Worm (Caenorhabditis elegans) whole organism, mixed stage, embryonic: ENCODE data around the gene acr-17.

Experiments used
- bed-3 ChIP-seq: fragments of 200-800 bp; sonication (Bioruptor generic); optimal IDR thresholded peaks from 3 replicates; lab custom pipeline; 2018; ENCODE audit warnings: mild to moderate bottlenecking, missing genetic modification characterization, moderate library complexity, missing compliant biosample characterization
- blmp-1 ChIP-seq: fragments of 150-350 bp; optimal IDR thresholded peaks from 2 replicates; lab custom pipeline; 2014; ENCODE audit warnings: missing biosample characterization, missing genetic modification characterization
- ceh-39 ChIP-seq: fragments of 150-350 bp; optimal IDR thresholded peaks from 2 replicates; lab custom pipeline; 2014; ENCODE audit warnings: missing biosample characterization, missing genetic modification characterization
- ceh-43 ChIP-seq: fragments of 200-800 bp; sonication (Bioruptor generic); optimal IDR thresholded peaks from 2 replicates; lab custom pipeline; 2018; ENCODE audit warnings: mild to moderate bottlenecking, missing genetic modification characterization, moderate library complexity, missing compliant biosample characterization
- ceh-83 ChIP-seq: fragments of 200-800 bp; sonication (Bioruptor generic); optimal IDR thresholded peaks from 2 replicates; lab custom pipeline; 2018; ENCODE audit warnings: mild to moderate bottlenecking, missing genetic modification characterization, missing compliant biosample characterization
- ces-1 ChIP-seq: fragments of 150-350 bp; optimal IDR thresholded peaks from 2 replicates; lab custom pipeline; 2014; ENCODE audit warnings: missing biosample characterization, missing genetic modification reagents, missing genetic modification characterization
- cnd-1 ChIP-seq: fragments of 200-800 bp; sonication (Bioruptor generic); optimal IDR thresholded peaks from 2 replicates; lab custom pipeline; 2018; ENCODE audit warnings: mild to moderate bottlenecking, missing genetic modification characterization, missing compliant biosample characterization
- elt-1 ChIP-seq: sonication (generic microtip); optimal IDR thresholded peaks from 2 replicates; lab custom pipeline; 2017; ENCODE audit warnings: missing genetic modification characterization, mild to moderate bottlenecking, missing compliant biosample characterization, antibody characterized with exemption, moderate library complexity, borderline replicate concordance; ENCODE audit not compliant: insufficient read depth
- elt-3 ChIP-seq: fragments of 150-350 bp; optimal IDR thresholded peaks from 2 replicates; lab custom pipeline; 2014; ENCODE audit warnings: missing biosample characterization, missing genetic modification characterization
- ham-2 ChIP-seq: fragments of 200-800 bp; sonication (Bioruptor generic); optimal IDR thresholded peaks from 2 replicates; lab custom pipeline; 2018; ENCODE audit warnings: mild to moderate bottlenecking, missing genetic modification characterization, missing compliant biosample characterization
- hlh-1 ChIP-seq: fragments of 150-350 bp; optimal IDR thresholded peaks from 2 replicates; lab custom pipeline; 2014; ENCODE audit warnings: missing biosample characterization, missing genetic modification reagents, missing genetic modification characterization
- lin-13 ChIP-seq: fragments of 150-350 bp; optimal IDR thresholded peaks from 2 replicates; lab custom pipeline; 2014; ENCODE audit warnings: missing biosample characterization, missing genetic modification characterization
- lin-32 ChIP-seq: fragments of 200-800 bp; sonication (Bioruptor generic); optimal IDR thresholded peaks from 2 replicates; lab custom pipeline; 2018; ENCODE audit warnings: mild to moderate bottlenecking, missing genetic modification characterization, missing compliant biosample characterization
- lsy-2 ChIP-seq: fragments of 150-350 bp; optimal IDR thresholded peaks from 2 replicates; lab custom pipeline; 2014; ENCODE audit warnings: missing biosample characterization, missing genetic modification characterization
- mab-5 ChIP-seq: fragments of 150-350 bp; optimal IDR thresholded peaks from 2 replicates; lab custom pipeline; 2014; ENCODE audit warnings: missing biosample characterization, missing genetic modification characterization
- mep-1 ChIP-seq: fragments of 150-350 bp; optimal IDR thresholded peaks from 2 replicates; lab custom pipeline; 2017; ENCODE audit warnings: missing biosample characterization, missing genetic modification reagents, missing genetic modification characterization, inconsistent platforms
- mls-2 ChIP-seq: sonication (generic microtip); optimal IDR thresholded peaks from 2 replicates; lab custom pipeline; 2016; ENCODE audit warnings: mild to moderate bottlenecking, missing genetic modification characterization, moderate library complexity, missing compliant biosample characterization
- nhr-12 ChIP-seq: fragments of 150-350 bp; optimal IDR thresholded peaks from 2 replicates; lab custom pipeline; 2014; ENCODE audit warnings: missing biosample characterization, missing genetic modification characterization
- nhr-2 ChIP-seq: fragments of 150-350 bp; optimal IDR thresholded peaks from 2 replicates; lab custom pipeline; 2014; ENCODE audit warnings: missing biosample characterization, missing genetic modification characterization
- nhr-237 ChIP-seq: fragments of 150-350 bp; optimal IDR thresholded peaks from 2 replicates; lab custom pipeline; 2014; ENCODE audit warnings: missing biosample characterization, missing genetic modification characterization
- nhr-76 ChIP-seq: sonication (generic microtip); optimal IDR thresholded peaks from 2 replicates; lab custom pipeline; 2017; ENCODE audit warnings: missing biosample characterization, missing genetic modification characterization
- pha-4 ChIP-seq: fragments of 150-350 bp; optimal IDR thresholded peaks from 2 replicates; lab custom pipeline; 2018; ENCODE audit warnings: missing biosample characterization, missing genetic modification reagents, missing genetic modification characterization
- sem-2 ChIP-seq: fragments of 200-800 bp; sonication (Bioruptor generic); optimal IDR thresholded peaks from 2 replicates; lab custom pipeline; 2018; ENCODE audit warnings: mild to moderate bottlenecking, missing genetic modification characterization, missing compliant biosample characterization
- snpc-4 ChIP-seq: fragments of 150-350 bp; optimal IDR thresholded peaks from 2 replicates; lab custom pipeline; 2014; ENCODE audit warnings: missing biosample characterization, missing genetic modification characterization
- tbx-8 ChIP-seq: fragments of 200-800 bp; sonication (Bioruptor generic); optimal IDR thresholded peaks from 2 replicates; lab custom pipeline; 2018; ENCODE audit warnings: mild to moderate bottlenecking, missing genetic modification characterization, moderate library complexity, missing compliant biosample characterization
- unc-120 ChIP-seq: sonication (generic microtip); optimal IDR thresholded peaks from 2 replicates; lab custom pipeline; 2017; ENCODE audit warnings: missing genetic modification characterization, missing compliant biosample characterization; ENCODE audit not compliant: poor library complexity, severe bottlenecking
- unc-62 ChIP-seq: fragments of 150-350 bp; optimal IDR thresholded peaks from 2 replicates; lab custom pipeline; 2014; ENCODE audit warnings: missing biosample characterization, missing genetic modification reagents, missing genetic modification characterization
- zip-8 ChIP-seq: fragments of 150-350 bp; optimal IDR thresholded peaks from 2 replicates; lab custom pipeline; 2014; ENCODE audit warnings: missing biosample characterization, missing genetic modification characterization
- ztf-11 ChIP-seq: fragments of 150-350 bp; optimal IDR thresholded peaks from 2 replicates; lab custom pipeline; 2014; ENCODE audit warnings: missing biosample characterization, missing genetic modification characterization

acr-17 gene

ce11 chrV:2575716-2576115 is 32.7 kb upstream of the acr-17 start:
- no peak for TF ChIP-seq elt-1 (tag; lab: Kevin White, UChicago)
- TF ChIP-seq nhr-12 (tag; lab: Kevin White, UChicago) = no peak

- TF ChIP-seq lin-13 (no peak), unc-62 (GFP tag; lab: Kevin White, UChicago) (no peak), ceh-39 (no peak), blmp-1 (tag; lab: Kevin White, UChicago) (no peak), ceh-43 (GFP tag; lab: Kevin White, UChicago) (no peak), ceh-83 (GFP tag; lab: Kevin White, UChicago) (no peak), tbx-8 (no peak), elt-1 (tag; lab: Kevin White, UChicago) (no peak), ham-2 (GFP tag; lab: Kevin White, UChicago) (no peak), mep-1 (tag; lab: Kevin White, UChicago) (no peak), cnd-1 (tag; lab: Kevin White, UChicago) (no peak), elt-3 (tag; lab: Kevin White, UChicago) (no peak), sem-2 (no peak), nhr-237 (tag; lab: Kevin White, UChicago) (no peak), hlh-1 (tag; lab: Kevin White, UChicago) (no peak), mab-5 (tag; lab: Kevin White, UChicago) (no peak), bed-3 (GFP tag; lab: Kevin White, UChicago) (no peak), nhr-76 (tag; lab: Kevin White, UChicago) (no peak), unc-120 (tag; lab: Kevin White, UChicago) (no peak)
Measured at ce11 chrV:2577603-2578002, 30.8 kb upstream of the acr-17 start, which contains the start of gene srt-4. Gene srt-4, plus strand, starts transcription at chrV:2577903.

- TF ChIP-seq ces-1 (GFP tag; lab: Kevin White, UChicago) (no peak), ham-2 (GFP tag; lab: Kevin White, UChicago) (no peak), bed-3 (GFP tag; lab: Kevin White, UChicago) (no peak)
Measured at ce11 chrV:2580598-2580997, 27.9 kb upstream of the acr-17 start, which contains the start of gene C29G2.3. Gene C29G2.3, plus strand, starts transcription at chrV:2580898.

- no peak for TF ChIP-seq tbx-8
- no peak for TF ChIP-seq ceh-43 (GFP tag; lab: Kevin White, UChicago)
- TF ChIP-seq ztf-11 (tag; lab: Kevin White, UChicago) = no peak
- no peak for TF ChIP-seq lin-13
- TF ChIP-seq ham-2 (GFP tag; lab: Kevin White, UChicago) = no peak
- TF ChIP-seq cnd-1 (tag; lab: Kevin White, UChicago) = no peak
- TF ChIP-seq ceh-83 (GFP tag; lab: Kevin White, UChicago) = no peak
- no peak for TF ChIP-seq hlh-1 (tag; lab: Kevin White, UChicago)
- no peak for TF ChIP-seq pha-4 (tag; lab: Kevin White, UChicago)
- TF ChIP-seq snpc-4 (tag; lab: Kevin White, UChicago) = no peak
Measured at ce11 chrV:2585727-2586126, 22.7 kb upstream of the acr-17 start, which contains the start of gene C29G2.6. Gene C29G2.6, minus strand, starts transcription at chrV:2585908.

ce11 chrV:2589834-2590233 is 18.6 kb upstream of the acr-17 start:
- TF ChIP-seq tbx-8 (no peak), hlh-1 (tag; lab: Kevin White, UChicago) (no peak), nhr-237 (tag; lab: Kevin White, UChicago) (no peak), mab-5 (tag; lab: Kevin White, UChicago) (no peak), lin-13 (no peak), zip-8 (tag; lab: Kevin White, UChicago) (no peak), ztf-11 (tag; lab: Kevin White, UChicago) (no peak), ham-2 (GFP tag; lab: Kevin White, UChicago) (no peak), nhr-2 (tag; lab: Kevin White, UChicago) (no peak), lin-32 (GFP tag; lab: Kevin White, UChicago) (no peak), mls-2 (no peak), sem-2 (no peak), elt-1 (tag; lab: Kevin White, UChicago) (no peak), bed-3 (GFP tag; lab: Kevin White, UChicago) (no peak), lsy-2 (tag; lab: Kevin White, UChicago) (no peak), ceh-39 (no peak)
